Worm (Caenorhabditis elegans) whole organism, early embryonic: Measurements from ENCODE around the gene dhs-25.

Experiments used
- B0310.2 ChIP-seq: sonication (generic microtip); optimal IDR thresholded peaks from 2 replicates; lab custom pipeline; 2016; ENCODE audit warnings: mild to moderate bottlenecking, missing genetic modification characterization, missing compliant biosample characterization
- F13C5.2 ChIP-seq: sonication (generic microtip); optimal IDR thresholded peaks from 2 replicates; lab custom pipeline; 2017; ENCODE audit warnings: mild to moderate bottlenecking, missing genetic modification characterization, inconsistent platforms, missing compliant biosample characterization
- ama-1 ChIP-seq: fragments of 150-350 bp; optimal IDR thresholded peaks from 2 replicates; lab custom pipeline; 2014
- hmbx-1 ChIP-seq: sonication (generic microtip); optimal IDR thresholded peaks from 2 replicates; lab custom pipeline; 2016; ENCODE audit warnings: mild to moderate bottlenecking, missing genetic modification characterization, missing compliant biosample characterization
- scrt-1 ChIP-seq: fragments of 200-800 bp; sonication (Bioruptor generic); IDR thresholded peaks from 2 replicates; pipeline ENCODE4 v1.3.6; 2022; ENCODE audit warnings: missing genetic modification characterization, missing compliant biosample characterization
- tbx-37 ChIP-seq: fragments of 200-800 bp; sonication (Bioruptor generic); conservative IDR thresholded peaks from 2 replicates; pipeline ENCODE4 v1.3.6; 2022; ENCODE audit warnings: missing genetic modification reagents, missing genetic modification characterization, missing compliant biosample characterization

DNA sequence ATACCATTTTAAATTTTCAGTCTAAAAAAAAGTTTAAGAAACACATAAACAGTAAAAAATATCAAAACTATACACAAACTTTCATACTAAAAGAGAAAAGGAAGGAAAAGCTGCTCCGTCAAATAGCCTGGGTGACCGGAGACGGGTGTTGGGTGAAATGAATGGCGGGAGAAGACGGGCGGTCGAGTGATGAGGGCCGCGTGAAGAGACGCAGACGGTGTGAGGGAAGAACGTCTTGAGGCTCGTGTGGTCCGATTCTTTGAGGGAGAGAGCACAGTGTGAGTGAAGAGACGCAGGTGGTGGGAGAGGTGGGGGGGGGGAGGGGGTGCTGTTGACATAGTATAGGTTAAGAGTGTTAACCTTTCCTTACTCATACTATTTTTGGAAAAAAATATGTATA, 42.7 kb downstream of the dhs-25 start:
- TF ChIP-seq ama-1 (lab: Kevin White, UChicago) (no peak), scrt-1 (GFP tag; lab: Robert Waterston, UW) (no peak), tbx-37 (GFP tag; lab: Robert Waterston, UW) (no peak), hmbx-1 (tag; lab: Kevin White, UChicago) (no peak), B0310.2 (tag; lab: Kevin White, UChicago) (no peak), F13C5.2 (tag; lab: Kevin White, UChicago) (no peak)
